Fruit fly (Drosophila melanogaster) whole organism, embryonic: ENCODE measurements around the gene Hez.

Experiments
- Antp ChIP-seq: fragments of 200-800 bp; sonication (Bioruptor generic); optimal IDR thresholded peaks from 3 replicates; lab custom pipeline; 2016; ENCODE audit warnings: missing biosample characterization, missing genetic modification characterization
- Bteb2 ChIP-seq: fragments of 200-800 bp; sonication (Bioruptor generic); optimal IDR thresholded peaks from 2 replicates; lab custom pipeline; 2016; ENCODE audit warnings: missing biosample characterization, missing genetic modification characterization
- CG10209 ChIP-seq: fragments of 200-800 bp; sonication (Bioruptor generic); optimal IDR thresholded peaks from 3 replicates; lab custom pipeline; 2017; ENCODE audit warnings: missing biosample characterization, mild to moderate bottlenecking, missing genetic modification characterization, missing genetic modification reagents
- CG11398 ChIP-seq: fragments of 200-800 bp; sonication (Bioruptor generic); optimal IDR thresholded peaks from 2 replicates; lab custom pipeline; 2016; ENCODE audit warnings: missing biosample characterization, missing genetic modification characterization
- CG15269 ChIP-seq: fragments of 200-800 bp; sonication (Bioruptor generic); optimal IDR thresholded peaks from 2 replicates; lab custom pipeline; 2018; ENCODE audit warnings: missing biosample characterization, mild to moderate bottlenecking, missing genetic modification characterization, moderate library complexity
- CG32532 ChIP-seq: fragments of 200-800 bp; sonication (Bioruptor generic); IDR thresholded peaks from 2 replicates; pipeline ENCODE4 v1.3.6; 2022; ENCODE audit warnings: missing biosample characterization, missing genetic modification characterization
- CG4404 ChIP-seq: fragments of 200-800 bp; sonication (Bioruptor generic); IDR thresholded peaks from 2 replicates; pipeline ENCODE4 v1.3.6; 2022; ENCODE audit warnings: missing biosample characterization, missing genetic modification characterization
- CG4820 ChIP-seq: fragments of 200-800 bp; sonication (Bioruptor generic); optimal IDR thresholded peaks from 3 replicates; lab custom pipeline; 2016; ENCODE audit warnings: missing biosample characterization, missing genetic modification characterization
- CG6175 ChIP-seq: fragments of 200-800 bp; sonication (Bioruptor generic); IDR thresholded peaks from 3 replicates; pipeline ENCODE4 v1.3.6; 2022; ENCODE audit warnings: missing biosample characterization, missing genetic modification characterization
- CG8281 ChIP-seq: fragments of 200-800 bp; sonication (Bioruptor generic); optimal IDR thresholded peaks from 2 replicates; lab custom pipeline; 2018; ENCODE audit warnings: missing biosample characterization, mild to moderate bottlenecking, missing genetic modification characterization, moderate library complexity
- CG8765 ChIP-seq: fragments of 200-800 bp; sonication (Bioruptor generic); IDR thresholded peaks from 2 replicates; pipeline ENCODE4 v1.3.6; 2022; ENCODE audit warnings: missing biosample characterization, missing genetic modification characterization
- CG9817 ChIP-seq: fragments of 200-800 bp; sonication (Bioruptor generic); optimal IDR thresholded peaks from 2 replicates; lab custom pipeline; 2018; ENCODE audit warnings: missing biosample characterization, mild to moderate bottlenecking, missing genetic modification characterization, moderate library complexity
- D19A ChIP-seq: fragments of 200-800 bp; optimal IDR thresholded peaks from 3 replicates; lab custom pipeline; 2019; ENCODE audit warnings: missing biosample characterization, mild to moderate bottlenecking, missing genetic modification characterization, moderate library complexity
- Doc3 ChIP-seq: fragments of 200-800 bp; sonication (Bioruptor generic); IDR thresholded peaks from 3 replicates; pipeline ENCODE4 v1.3.6; 2022; ENCODE audit warnings: missing biosample characterization, missing genetic modification characterization; ENCODE audit not compliant: partially characterized antibody
- Hand ChIP-seq: fragments of 200-800 bp; sonication (Bioruptor generic); optimal IDR thresholded peaks from 2 replicates; lab custom pipeline; 2017; ENCODE audit warnings: mild to moderate bottlenecking, missing biosample characterization, missing genetic modification reagents, missing genetic modification characterization
- Neu2 ChIP-seq: fragments of 200-800 bp; sonication (Bioruptor generic); optimal IDR thresholded peaks from 3 replicates; lab custom pipeline; 2016; ENCODE audit warnings: missing biosample characterization, missing genetic modification characterization, borderline replicate concordance
- Oli ChIP-seq: fragments of 200-800 bp; sonication (Bioruptor generic); optimal IDR thresholded peaks from 2 replicates; lab custom pipeline; 2018; ENCODE audit warnings: missing biosample characterization, mild to moderate bottlenecking, missing genetic modification characterization, moderate library complexity
- Opbp ChIP-seq: fragments of 200-800 bp; sonication (Bioruptor generic); IDR thresholded peaks from 3 replicates; pipeline ENCODE4 v1.3.6; 2022; ENCODE audit warnings: missing biosample characterization, missing genetic modification characterization; ENCODE audit not compliant: partially characterized antibody
- Optix ChIP-seq: fragments of 200-800 bp; sonication (Bioruptor generic); IDR thresholded peaks from 3 replicates; pipeline ENCODE4 v1.3.6; 2022; ENCODE audit warnings: missing biosample characterization, missing genetic modification characterization
- PHDP ChIP-seq: fragments of 200-800 bp; sonication (Bioruptor generic); optimal IDR thresholded peaks from 3 replicates; lab custom pipeline; 2018; ENCODE audit warnings: missing biosample characterization, mild to moderate bottlenecking, missing genetic modification characterization, moderate library complexity
- Rx ChIP-seq: fragments of 200-800 bp; sonication (Bioruptor generic); IDR thresholded peaks from 2 replicates; pipeline ENCODE4 v1.3.6; 2022; ENCODE audit warnings: missing biosample characterization, missing genetic modification characterization
- YL-1 ChIP-seq: fragments of 200-800 bp; sonication (Bioruptor generic); optimal IDR thresholded peaks from 3 replicates; lab custom pipeline; 2017; ENCODE audit warnings: missing biosample characterization, mild to moderate bottlenecking, missing genetic modification characterization
- bigmax ChIP-seq: fragments of 200-800 bp; sonication (Bioruptor generic); optimal IDR thresholded peaks from 2 replicates; lab custom pipeline; 2018; ENCODE audit warnings: missing biosample characterization, mild to moderate bottlenecking, missing genetic modification characterization
- chif ChIP-seq, 2 experiments: fragments of 200-800 bp; sonication (Bioruptor generic); optimal IDR thresholded peaks; 3 replicates each; lab custom pipeline; 2016; ENCODE audit warnings: missing biosample characterization in 2 of 2, missing genetic modification characterization in 2 of 2
- chm ChIP-seq: fragments of 200-800 bp; sonication (Bioruptor generic); IDR thresholded peaks from 2 replicates; pipeline ENCODE4 v1.3.6; 2022; ENCODE audit warnings: missing biosample characterization, missing genetic modification characterization
- corto ChIP-seq: fragments of 200-800 bp; sonication (Bioruptor generic); optimal IDR thresholded peaks from 2 replicates; lab custom pipeline; 2016; ENCODE audit warnings: missing biosample characterization, mild to moderate bottlenecking, missing genetic modification characterization, moderate library complexity
- danr ChIP-seq: fragments of 200-800 bp; sonication (Bioruptor generic); IDR thresholded peaks from 2 replicates; pipeline ENCODE4 v1.3.6; 2022; ENCODE audit warnings: missing biosample characterization, missing genetic modification characterization
- dmrt99B ChIP-seq: fragments of 200-800 bp; sonication (Bioruptor generic); optimal IDR thresholded peaks from 2 replicates; lab custom pipeline; 2018; ENCODE audit warnings: missing biosample characterization, mild to moderate bottlenecking, missing genetic modification characterization, moderate library complexity
- eve ChIP-seq, 2 experiments: fragments of >200 bp; optimal IDR thresholded peaks; 2 replicates each; lab custom pipeline; 2017; ENCODE audit warnings: missing biosample characterization in 2 of 2, missing genetic modification characterization in 2 of 2
- eyg ChIP-seq: fragments of 200-800 bp; sonication (Bioruptor generic); optimal IDR thresholded peaks from 3 replicates; lab custom pipeline; 2016; ENCODE audit warnings: missing biosample characterization, missing genetic modification characterization
- fd64A ChIP-seq: fragments of 200-800 bp; sonication (Bioruptor generic); optimal IDR thresholded peaks from 3 replicates; lab custom pipeline; 2018; ENCODE audit warnings: missing biosample characterization, mild to moderate bottlenecking, missing genetic modification characterization
- h ChIP-seq: fragments of >200 bp; optimal IDR thresholded peaks from 2 replicates; lab custom pipeline; 2017
- ham ChIP-seq: fragments of 200-800 bp; sonication (Bioruptor generic); IDR thresholded peaks from 2 replicates; pipeline ENCODE4 v1.3.6; 2022; ENCODE audit warnings: missing biosample characterization, missing genetic modification characterization
- her ChIP-seq: fragments of 200-800 bp; sonication (Bioruptor generic); optimal IDR thresholded peaks from 2 replicates; lab custom pipeline; 2016; ENCODE audit warnings: missing biosample characterization, missing genetic modification characterization
- inv ChIP-seq: fragments of 200-800 bp; sonication (Bioruptor generic); IDR thresholded peaks from 2 replicates; pipeline ENCODE4 v1.3.6; 2022; ENCODE audit warnings: missing biosample characterization, missing genetic modification characterization; ENCODE audit not compliant: partially characterized antibody
- kah ChIP-seq: fragments of 200-800 bp; sonication (Bioruptor generic); optimal IDR thresholded peaks from 2 replicates; lab custom pipeline; 2018; ENCODE audit warnings: missing biosample characterization, mild to moderate bottlenecking, missing genetic modification characterization
- lmd ChIP-seq: fragments of 200-800 bp; sonication (Bioruptor generic); IDR thresholded peaks from 2 replicates; pipeline ENCODE4 v1.3.6; 2022; ENCODE audit warnings: missing biosample characterization, missing genetic modification characterization
- nerfin-2 ChIP-seq: fragments of 200-800 bp; sonication (Bioruptor generic); IDR thresholded peaks from 2 replicates; pipeline ENCODE4 v1.3.6; 2022; ENCODE audit warnings: missing biosample characterization, missing genetic modification characterization; ENCODE audit not compliant: partially characterized antibody
- pnt ChIP-seq: fragments of 200-800 bp; sonication (Bioruptor generic); optimal IDR thresholded peaks from 3 replicates; lab custom pipeline; 2016; ENCODE audit warnings: missing biosample characterization, missing genetic modification characterization
- pzg ChIP-seq: fragments of 200-800 bp; sonication (Bioruptor generic); optimal IDR thresholded peaks from 3 replicates; lab custom pipeline; 2018; ENCODE audit warnings: missing biosample characterization, mild to moderate bottlenecking, missing genetic modification characterization, moderate library complexity
- salm ChIP-seq: fragments of 200-800 bp; sonication (Bioruptor generic); optimal IDR thresholded peaks from 2 replicates; lab custom pipeline; 2018; ENCODE audit warnings: missing biosample characterization, mild to moderate bottlenecking, missing genetic modification characterization
- sens ChIP-seq: fragments of 200-800 bp; sonication (Bioruptor generic); peaks from one replicate; lab custom pipeline; 2016; ENCODE audit warnings: missing biosample characterization, missing genetic modification characterization
- sima ChIP-seq: fragments of 200-800 bp; sonication (Bioruptor generic); optimal IDR thresholded peaks from 2 replicates; lab custom pipeline; 2016; ENCODE audit warnings: missing biosample characterization, missing genetic modification characterization
- slou ChIP-seq: fragments of 200-800 bp; sonication (Bioruptor generic); optimal IDR thresholded peaks from 3 replicates; lab custom pipeline; 2016; ENCODE audit warnings: missing biosample characterization, missing genetic modification characterization
- sna ChIP-seq: fragments of 200-800 bp; sonication (Bioruptor generic); IDR thresholded peaks from 2 replicates; pipeline ENCODE4 v1.3.6; 2022; ENCODE audit warnings: missing biosample characterization, missing genetic modification characterization; ENCODE audit not compliant: partially characterized antibody
- sob ChIP-seq: fragments of 200-800 bp; sonication (Bioruptor generic); IDR thresholded peaks from 2 replicates; pipeline ENCODE4 v1.3.6; 2022; ENCODE audit warnings: missing biosample characterization, missing genetic modification characterization
- stc ChIP-seq: fragments of 200-800 bp; sonication (Bioruptor generic); IDR thresholded peaks from 2 replicates; pipeline ENCODE4 v1.3.6; 2022; ENCODE audit warnings: missing biosample characterization, missing genetic modification characterization
- tap ChIP-seq: fragments of 200-800 bp; optimal IDR thresholded peaks from 3 replicates; lab custom pipeline; 2019; ENCODE audit warnings: missing biosample characterization, mild to moderate bottlenecking, missing genetic modification characterization, moderate library complexity
- vvl ChIP-seq: fragments of 200-800 bp; sonication (Bioruptor generic); IDR thresholded peaks from 2 replicates; pipeline ENCODE4 v1.3.6; 2022; ENCODE audit warnings: missing biosample characterization, missing genetic modification characterization
- wdn ChIP-seq: fragments of 200-800 bp; sonication (Bioruptor generic); IDR thresholded peaks from 2 replicates; pipeline ENCODE4 v1.3.6; 2022; ENCODE audit warnings: missing biosample characterization, missing genetic modification characterization
- wor ChIP-seq: fragments of 200-800 bp; sonication (Bioruptor generic); IDR thresholded peaks from 2 replicates; pipeline ENCODE4 v1.3.6; 2022; ENCODE audit warnings: missing biosample characterization, missing genetic modification characterization

Gene Hez

dm6 chr3L:9855784-9856426 lies 38.6 kb downstream of the Hez start:
- TF ChIP-seq Antp (GFP tag; lab: Kevin White, UChicago) = peak; percentile 98
- TF ChIP-seq eve (GFP tag; optimal IDR thresholded peaks at IDR 0.05; lab: Kevin White, UChicago) = peak; percentile 97 to 98
- peak; percentile 89 for TF ChIP-seq CG6175 (GFP tag; lab: Robert Waterston, UW)
- peak; percentile 97 to 99 for TF ChIP-seq chif (GFP tag; optimal IDR thresholded peaks at IDR 0.05; lab: Kevin White, UChicago)
- TF ChIP-seq Opbp (GFP tag; lab: Robert Waterston, UW) = no peak
- peak; percentile 96 for TF ChIP-seq CG11398
- TF ChIP-seq PHDP (tag; lab: Kevin White, UChicago) = peak; percentile 93
- TF ChIP-seq Doc3 = no peak
- peak; percentile 97 for TF ChIP-seq Oli (tag; lab: Kevin White, UChicago)
- TF ChIP-seq nerfin-2 (GFP tag; lab: Robert Waterston, UW) = no peak
- peak; percentile 93 for TF ChIP-seq Bteb2 (GFP tag; lab: Kevin White, UChicago)
- peak; percentile 98 for TF ChIP-seq CG4820 (GFP tag; lab: Kevin White, UChicago)
- TF ChIP-seq wor (GFP tag; lab: Robert Waterston, UW) = peak; percentile 97
- peak; percentile 96 for TF ChIP-seq sob (GFP tag; lab: Robert Waterston, UW)
- peak; percentile 94 for TF ChIP-seq her (GFP tag; lab: Kevin White, UChicago)
- peak; percentile 98 for TF ChIP-seq Optix (GFP tag; lab: Robert Waterston, UW)
- TF ChIP-seq pnt (GFP tag; lab: Kevin White, UChicago) = peak; percentile 98
- TF ChIP-seq corto (GFP tag; lab: Kevin White, UChicago) = peak; percentile 83
- peak; percentile 92 for TF ChIP-seq CG15269
- TF ChIP-seq h = no peak
- peak; percentile 76 for TF ChIP-seq ham
- peak; percentile 97 for TF ChIP-seq lmd (GFP tag; lab: Robert Waterston, UW)
- peak; percentile 98 for TF ChIP-seq dmrt99B
- peak; percentile 54 for TF ChIP-seq YL-1 (GFP tag; lab: Kevin White, UChicago)
- TF ChIP-seq vvl (GFP tag; lab: Robert Waterston, UW) = peak; percentile 99
- peak; percentile 97 for TF ChIP-seq stc (GFP tag; lab: Robert Waterston, UW)
- TF ChIP-seq wdn (GFP tag; lab: Robert Waterston, UW) = peak; percentile 87
- peak; percentile 91 for TF ChIP-seq kah (GFP tag; lab: Kevin White, UChicago)
- peak; percentile 94 for TF ChIP-seq danr (GFP tag; lab: Robert Waterston, UW)
- TF ChIP-seq CG4404 (GFP tag; lab: Robert Waterston, UW) = peak; percentile 99
- peak; percentile 96 for TF ChIP-seq CG10209 (GFP tag; lab: Kevin White, UChicago)
- peak; percentile 96 for TF ChIP-seq Rx
- TF ChIP-seq chm (GFP tag; lab: Robert Waterston, UW) = peak; percentile 99
- peak; percentile 95 for TF ChIP-seq salm (tag; lab: Kevin White, UChicago)
- peak; percentile 93 for TF ChIP-seq CG9817 (tag; lab: Kevin White, UChicago)
- TF ChIP-seq Neu2 (GFP tag; lab: Kevin White, UChicago) = peak; percentile 97
- TF ChIP-seq CG8281 (tag; lab: Kevin White, UChicago) = peak; percentile 86
- peak; percentile 90 for TF ChIP-seq slou (GFP tag; lab: Kevin White, UChicago)
- TF ChIP-seq fd64A (GFP tag; lab: Kevin White, UChicago) = peak; percentile 98
- TF ChIP-seq sens (GFP tag; lab: Kevin White, UChicago) = peak; percentile 100
- peak; percentile 59 for TF ChIP-seq bigmax (GFP tag; lab: Kevin White, UChicago)
- TF ChIP-seq pzg (GFP tag; lab: Kevin White, UChicago) = no peak
- no peak for TF ChIP-seq sna (GFP tag; lab: Robert Waterston, UW)
- peak; percentile 83 for TF ChIP-seq sima (GFP tag; lab: Kevin White, UChicago)
- TF ChIP-seq inv (GFP tag; lab: Robert Waterston, UW) = no peak
- TF ChIP-seq D19A (tag; lab: Kevin White, UChicago) = peak; percentile 96
- peak; percentile 98 for TF ChIP-seq CG8765 (GFP tag; lab: Robert Waterston, UW)
- TF ChIP-seq tap (tag; lab: Kevin White, UChicago) = peak; percentile 97
- TF ChIP-seq Hand (GFP tag; lab: Kevin White, UChicago) = peak; percentile 79
- peak; percentile 93 for TF ChIP-seq eyg (GFP tag; lab: Kevin White, UChicago)
- peak; percentile 94 for TF ChIP-seq CG32532 (GFP tag; lab: Robert Waterston, UW)
